Worm (Caenorhabditis elegans): ENCODE results near the gene mrpl-12.
A peak's percentile ranks its signal among the peaks of the same experiment; 100 is the strongest.

DNA sequence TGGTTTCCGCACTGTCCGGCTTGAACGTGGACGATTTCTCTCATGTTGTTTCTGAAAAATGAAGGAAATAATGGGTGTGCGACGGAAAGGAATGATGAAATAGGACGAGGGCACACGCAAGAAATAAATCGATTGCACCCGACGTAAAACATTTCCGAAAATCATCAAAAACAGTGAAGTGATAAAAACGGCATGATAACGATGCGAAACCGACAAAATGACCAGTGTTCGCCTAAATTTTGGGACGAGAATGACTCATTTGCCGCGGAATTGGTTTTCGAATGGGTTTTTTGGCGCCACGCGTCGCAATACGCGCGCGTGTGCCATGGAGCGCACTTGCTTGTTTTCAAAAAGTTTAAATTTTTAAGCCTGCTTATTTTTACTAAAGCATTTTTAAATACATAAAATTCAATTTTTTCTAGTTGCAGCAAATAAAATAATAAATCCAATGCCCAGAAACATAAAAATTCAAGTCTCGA is 34.9 kb downstream of the mrpl-12 start, which contains the start of the genes tbb-1 and rib-2:
- peak; percentile 97 for TF ChIP-seq ztf-23 (GFP tag; IDR thresholded peaks at IDR 0.05)
- no peak for TF ChIP-seq flt-1 (GFP tag; IDR thresholded peaks at IDR 0.05)
- TF ChIP-seq med-1 (GFP tag; optimal IDR thresholded peaks at IDR 0.05; ENCODE audit: insufficient read depth) = no peak
- TF ChIP-seq ref-1 (GFP tag; conservative IDR thresholded peaks at IDR 0.05) = no peak
- no peak for TF ChIP-seq klf-2 (GFP tag; conservative IDR thresholded peaks at IDR 0.05)
